Fruit fly (Drosophila melanogaster) whole organism, embryonic: Measurements from ENCODE around the gene pim.
A peak's percentile ranks its signal among the peaks of the same experiment; 100 is the strongest.

Source experiments
- Abd-B ChIP-seq: fragments of 200-800 bp; sonication (Bioruptor generic); optimal IDR thresholded peaks from 2 replicates; lab custom pipeline; 2018; ENCODE audit warnings: missing biosample characterization, mild to moderate bottlenecking, missing genetic modification characterization, moderate library complexity
- Atf3 ChIP-seq: fragments of 200-800 bp; sonication (Bioruptor generic); optimal IDR thresholded peaks from 3 replicates; lab custom pipeline; 2016; ENCODE audit warnings: missing biosample characterization, missing genetic modification characterization
- Atf6 ChIP-seq: fragments of 200-800 bp; sonication (Bioruptor generic); IDR thresholded peaks from 2 replicates; pipeline ENCODE4 v1.3.6; 2022; ENCODE audit warnings: missing biosample characterization, missing genetic modification characterization
- Bteb2 ChIP-seq: fragments of 200-800 bp; sonication (Bioruptor generic); optimal IDR thresholded peaks from 2 replicates; lab custom pipeline; 2016; ENCODE audit warnings: missing biosample characterization, missing genetic modification characterization
- CG11560 ChIP-seq: fragments of 200-800 bp; sonication (Bioruptor generic); IDR thresholded peaks from 3 replicates; pipeline ENCODE4 v1.3.6; 2022; ENCODE audit warnings: missing biosample characterization, missing genetic modification characterization
- CG13894 ChIP-seq: fragments of 200-800 bp; sonication (Bioruptor generic); optimal IDR thresholded peaks from 3 replicates; lab custom pipeline; 2018; ENCODE audit warnings: missing biosample characterization, mild to moderate bottlenecking, missing genetic modification characterization, moderate library complexity
- CG14860 ChIP-seq: fragments of 200-800 bp; sonication (Bioruptor generic); IDR thresholded peaks from 3 replicates; pipeline ENCODE4 v1.3.6; 2022; ENCODE audit warnings: missing biosample characterization, missing genetic modification characterization; ENCODE audit not compliant: partially characterized antibody
- CG14965 ChIP-seq: fragments of 200-800 bp; sonication (Bioruptor generic); optimal IDR thresholded peaks from 2 replicates; lab custom pipeline; 2016; ENCODE audit warnings: missing biosample characterization, missing genetic modification characterization, borderline replicate concordance
- CG15011 ChIP-seq: fragments of 200-800 bp; sonication (Bioruptor generic); optimal IDR thresholded peaks from 3 replicates; lab custom pipeline; 2018; ENCODE audit warnings: missing biosample characterization, mild to moderate bottlenecking, missing genetic modification characterization
- CG15073 ChIP-seq: fragments of 200-800 bp; sonication (Bioruptor generic); optimal IDR thresholded peaks from 2 replicates; lab custom pipeline; 2016; ENCODE audit warnings: missing biosample characterization, missing genetic modification characterization
- CG15269 ChIP-seq: fragments of 200-800 bp; sonication (Bioruptor generic); optimal IDR thresholded peaks from 2 replicates; lab custom pipeline; 2018; ENCODE audit warnings: missing biosample characterization, mild to moderate bottlenecking, missing genetic modification characterization, moderate library complexity
- CG15479 ChIP-seq: fragments of 200-800 bp; sonication (Bioruptor generic); optimal IDR thresholded peaks from 3 replicates; lab custom pipeline; 2019; ENCODE audit warnings: missing biosample characterization, mild to moderate bottlenecking, missing genetic modification characterization, moderate library complexity
- CG17361 ChIP-seq: fragments of 200-800 bp; sonication (Bioruptor generic); IDR thresholded peaks from 3 replicates; pipeline ENCODE4 v1.3.6; 2022; ENCODE audit warnings: missing biosample characterization, missing genetic modification characterization
- CG17802 ChIP-seq: fragments of 200-800 bp; sonication (Bioruptor generic); optimal IDR thresholded peaks from 2 replicates; lab custom pipeline; 2018; ENCODE audit warnings: missing biosample characterization, mild to moderate bottlenecking, missing genetic modification characterization, moderate library complexity
- CG32767 ChIP-seq: fragments of 200-800 bp; sonication (Bioruptor generic); IDR thresholded peaks from 2 replicates; pipeline ENCODE4 v1.3.6; 2022; ENCODE audit warnings: missing biosample characterization, missing genetic modification characterization
- CG3847 ChIP-seq: fragments of 200-800 bp; sonication (Bioruptor generic); IDR thresholded peaks from 2 replicates; pipeline ENCODE4 v1.3.6; 2022; ENCODE audit warnings: missing biosample characterization, missing genetic modification characterization
- CG3995 ChIP-seq: fragments of 200-800 bp; sonication (Bioruptor generic); optimal IDR thresholded peaks from 3 replicates; lab custom pipeline; 2016; ENCODE audit warnings: missing biosample characterization, missing genetic modification characterization
- CG42726 ChIP-seq: fragments of 200-800 bp; sonication (Bioruptor generic); IDR thresholded peaks from 2 replicates; pipeline ENCODE4 v1.3.6; 2022; ENCODE audit warnings: missing biosample characterization, missing genetic modification characterization; ENCODE audit not compliant: partially characterized antibody
- CG6689 ChIP-seq: fragments of 200-800 bp; sonication (Bioruptor generic); IDR thresholded peaks from 2 replicates; pipeline ENCODE4 v1.3.6; 2022; ENCODE audit warnings: missing biosample characterization, missing genetic modification characterization
- CG8089 ChIP-seq: fragments of 200-800 bp; sonication (Bioruptor generic); optimal IDR thresholded peaks from 3 replicates; lab custom pipeline; 2016; ENCODE audit warnings: missing biosample characterization, missing genetic modification characterization
- CG8281 ChIP-seq: fragments of 200-800 bp; sonication (Bioruptor generic); optimal IDR thresholded peaks from 2 replicates; lab custom pipeline; 2018; ENCODE audit warnings: missing biosample characterization, mild to moderate bottlenecking, missing genetic modification characterization, moderate library complexity
- CG8944 ChIP-seq: fragments of 200-800 bp; sonication (Bioruptor generic); optimal IDR thresholded peaks from 3 replicates; lab custom pipeline; 2016; ENCODE audit warnings: missing biosample characterization, missing genetic modification characterization
- Dip2 ChIP-seq: fragments of 200-800 bp; sonication (Bioruptor generic); IDR thresholded peaks from 2 replicates; pipeline ENCODE4 v1.3.6; 2022; ENCODE audit warnings: missing biosample characterization, missing genetic modification characterization
- Ets97D ChIP-seq: fragments of 200-800 bp; sonication (Bioruptor generic); optimal IDR thresholded peaks from 3 replicates; lab custom pipeline; 2016; ENCODE audit warnings: missing biosample characterization, missing genetic modification characterization
- Gsc ChIP-seq: fragments of 200-800 bp; sonication (Bioruptor generic); IDR thresholded peaks from 2 replicates; pipeline ENCODE4 v1.3.6; 2022; ENCODE audit warnings: missing biosample characterization, missing genetic modification characterization
- Lim3 ChIP-seq: fragments of 200-800 bp; sonication (Bioruptor generic); IDR thresholded peaks from 2 replicates; pipeline ENCODE4 v1.3.6; 2022; ENCODE audit warnings: missing biosample characterization, missing genetic modification characterization
- Oaz ChIP-seq: fragments of 200-800 bp; sonication (Bioruptor generic); IDR thresholded peaks from 2 replicates; pipeline ENCODE4 v1.3.6; 2022; ENCODE audit warnings: missing biosample characterization, missing genetic modification characterization
- Poxn ChIP-seq: fragments of 200-800 bp; sonication (Bioruptor generic); IDR thresholded peaks from 2 replicates; pipeline ENCODE4 v1.3.6; 2022; ENCODE audit warnings: missing biosample characterization, missing genetic modification characterization
- Side ChIP-seq: fragments of 200-800 bp; sonication (Bioruptor generic); optimal IDR thresholded peaks from 2 replicates; lab custom pipeline; 2016; ENCODE audit warnings: missing biosample characterization, missing genetic modification characterization
- Six4 ChIP-seq: fragments of 200-800 bp; sonication (Bioruptor generic); optimal IDR thresholded peaks from 2 replicates; lab custom pipeline; 2016; ENCODE audit warnings: missing biosample characterization, missing genetic modification characterization
- Sox102F ChIP-seq: fragments of 200-800 bp; sonication (Bioruptor generic); optimal IDR thresholded peaks from 2 replicates; lab custom pipeline; 2018; ENCODE audit warnings: missing biosample characterization, mild to moderate bottlenecking, missing genetic modification characterization, moderate library complexity
- Trl ChIP-seq, 3 experiments: fragments of >200 bp in 2 of 3; fragments of 200-800 bp in 1 of 3; sonication (Bioruptor generic) in 1 of 3; optimal IDR thresholded peaks; 2 replicates in 1 of 3; 3 replicates in 2 of 3; lab custom pipeline; 2016 to 2017; ENCODE audit warnings: missing biosample characterization in 1 of 3, missing genetic modification characterization in 1 of 3
- YL-1 ChIP-seq: fragments of 200-800 bp; sonication (Bioruptor generic); optimal IDR thresholded peaks from 3 replicates; lab custom pipeline; 2017; ENCODE audit warnings: missing biosample characterization, mild to moderate bottlenecking, missing genetic modification characterization
- chm ChIP-seq: fragments of 200-800 bp; sonication (Bioruptor generic); IDR thresholded peaks from 2 replicates; pipeline ENCODE4 v1.3.6; 2022; ENCODE audit warnings: missing biosample characterization, missing genetic modification characterization
- corto ChIP-seq: fragments of 200-800 bp; sonication (Bioruptor generic); optimal IDR thresholded peaks from 2 replicates; lab custom pipeline; 2016; ENCODE audit warnings: missing biosample characterization, mild to moderate bottlenecking, missing genetic modification characterization, moderate library complexity
- eve ChIP-seq, 2 experiments: fragments of >200 bp; optimal IDR thresholded peaks; 2 replicates each; lab custom pipeline; 2017; ENCODE audit warnings: missing biosample characterization in 2 of 2, missing genetic modification characterization in 2 of 2
- exex ChIP-seq: fragments of 200-800 bp; sonication (Bioruptor generic); optimal IDR thresholded peaks from 4 replicates; lab custom pipeline; 2018; ENCODE audit warnings: missing biosample characterization, mild to moderate bottlenecking, missing genetic modification characterization, moderate library complexity
- ftz-f1 ChIP-seq: fragments of 200-800 bp; sonication (Bioruptor generic); optimal IDR thresholded peaks from 2 replicates; lab custom pipeline; 2016; ENCODE audit warnings: missing biosample characterization, missing genetic modification characterization
- hb ChIP-seq: fragments of 200-800 bp; sonication (Bioruptor generic); IDR thresholded peaks from 3 replicates; pipeline ENCODE4 v1.3.6; 2022; ENCODE audit warnings: missing biosample characterization, missing genetic modification characterization; ENCODE audit not compliant: partially characterized antibody
- kay ChIP-seq: fragments of 200-800 bp; sonication (Bioruptor generic); optimal IDR thresholded peaks from 2 replicates; lab custom pipeline; 2016; ENCODE audit warnings: missing biosample characterization, missing genetic modification characterization
- knrl ChIP-seq: fragments of 200-800 bp; sonication (Bioruptor generic); IDR thresholded peaks from 3 replicates; pipeline ENCODE4 v1.3.6; 2022; ENCODE audit warnings: missing biosample characterization, missing genetic modification characterization; ENCODE audit not compliant: partially characterized antibody
- lab ChIP-seq: fragments of 200-800 bp; sonication (Bioruptor generic); optimal IDR thresholded peaks from 3 replicates; lab custom pipeline; 2017; ENCODE audit warnings: missing biosample characterization, missing genetic modification characterization, mild to moderate bottlenecking, moderate library complexity, missing genetic modification reagents
- nerfin-2 ChIP-seq: fragments of 200-800 bp; sonication (Bioruptor generic); IDR thresholded peaks from 2 replicates; pipeline ENCODE4 v1.3.6; 2022; ENCODE audit warnings: missing biosample characterization, missing genetic modification characterization; ENCODE audit not compliant: partially characterized antibody
- p53 ChIP-seq: fragments of 200-800 bp; sonication (Bioruptor generic); optimal IDR thresholded peaks from 2 replicates; lab custom pipeline; 2016; ENCODE audit warnings: missing biosample characterization, missing genetic modification characterization
- schlank ChIP-seq: fragments of 200-800 bp; sonication (Bioruptor generic); optimal IDR thresholded peaks from 2 replicates; lab custom pipeline; 2018; ENCODE audit warnings: missing biosample characterization, mild to moderate bottlenecking, missing genetic modification characterization
- sens ChIP-seq: fragments of 200-800 bp; sonication (Bioruptor generic); peaks from one replicate; lab custom pipeline; 2016; ENCODE audit warnings: missing biosample characterization, missing genetic modification characterization
- shn ChIP-seq: fragments of 200-800 bp; sonication (Bioruptor generic); optimal IDR thresholded peaks from 3 replicates; lab custom pipeline; 2016; ENCODE audit warnings: missing biosample characterization, missing genetic modification characterization
- sob ChIP-seq: fragments of 200-800 bp; sonication (Bioruptor generic); IDR thresholded peaks from 2 replicates; pipeline ENCODE4 v1.3.6; 2022; ENCODE audit warnings: missing biosample characterization, missing genetic modification characterization
- zf30C ChIP-seq: fragments of 200-800 bp; sonication (Bioruptor generic); optimal IDR thresholded peaks from 3 replicates; lab custom pipeline; 2018; ENCODE audit warnings: missing biosample characterization, mild to moderate bottlenecking, missing genetic modification characterization

The pim gene

dm6 chr2L:10386208-10386805, 23.5 kb downstream of the pim start, which contains the start of the genes Cdk1 and mRpS7 (continued):
- TF ChIP-seq CG8944 (GFP tag; lab: Kevin White, UChicago) (peak; percentile 42), kay (GFP tag; lab: Kevin White, UChicago) (no peak), CG14860 (GFP tag; lab: Robert Waterston, UW) (no peak), Atf3 (GFP tag; lab: Kevin White, UChicago) (peak; percentile 68), exex (tag; lab: Kevin White, UChicago) (peak; percentile 39), shn (GFP tag; lab: Kevin White, UChicago) (peak; percentile 31), Poxn (GFP tag; lab: Robert Waterston, UW) (0 out of 2 replicates have a peak, but pooled peaks have one; percentile 35), Abd-B (GFP tag; lab: Kevin White, UChicago) (no peak), CG14965 (GFP tag; lab: Kevin White, UChicago) (no peak), p53 (GFP tag; lab: Kevin White, UChicago) (no peak), knrl (GFP tag; lab: Robert Waterston, UW) (no peak), CG15269 (tag; lab: Kevin White, UChicago) (peak; percentile 83), Gsc (GFP tag; lab: Robert Waterston, UW) (no peak), eve (GFP tag; optimal IDR thresholded peaks at IDR 0.05; lab: Kevin White, UChicago) (peak in 1 of 2 experiments; percentile 41), CG17361 (GFP tag; lab: Robert Waterston, UW) (peak; percentile 92), CG3847 (GFP tag; lab: Robert Waterston, UW) (peak; percentile 51; the same call in 1 of the 2 replicates), nerfin-2 (GFP tag; lab: Robert Waterston, UW) (no peak), CG15073 (GFP tag; lab: Kevin White, UChicago) (no peak), YL-1 (peak; percentile 26), CG15011 (GFP tag; lab: Kevin White, UChicago) (peak; percentile 41), CG15479 (GFP tag; lab: Kevin White, UChicago) (no peak), Six4 (GFP tag; lab: Kevin White, UChicago) (peak; percentile 48), Bteb2 (GFP tag; lab: Kevin White, UChicago) (peak; percentile 69), zf30C (GFP tag; lab: Kevin White, UChicago) (no peak), schlank (tag; lab: Kevin White, UChicago) (no peak), CG11560 (no peak), Sox102F (GFP tag; lab: Kevin White, UChicago) (no peak), CG6689 (GFP tag; lab: Robert Waterston, UW) (peak; percentile 78; the same call in 1 of the 2 replicates), sob (GFP tag; lab: Robert Waterston, UW) (peak; percentile 54; the same call in 1 of the 2 replicates), CG42726 (GFP tag; lab: Robert Waterston, UW) (no peak), lab (no peak), hb (GFP tag; lab: Robert Waterston, UW) (no peak), CG32767 (GFP tag; lab: Robert Waterston, UW) (peak; percentile 61; the same call in 1 of the 2 replicates), Oaz (GFP tag; lab: Robert Waterston, UW) (peak; percentile 45), Dip2 (GFP tag; lab: Robert Waterston, UW) (no peak), chm (peak; percentile 68), Side (GFP tag; lab: Kevin White, UChicago) (peak; percentile 18), ftz-f1 (GFP tag; lab: Kevin White, UChicago) (no peak), sens (GFP tag; lab: Kevin White, UChicago) (peak; percentile 94), CG8281 (tag; lab: Kevin White, UChicago) (no peak), corto (GFP tag; lab: Kevin White, UChicago) (no peak), CG8089 (GFP tag; lab: Kevin White, UChicago) (peak; percentile 42), Trl (optimal IDR thresholded peaks at IDR 0.05; lab: Kevin White, UChicago) (no peak), Trl (GFP tag; optimal IDR thresholded peaks at IDR 0.05; lab: Kevin White, UChicago) (peak; percentile 54), CG17802 (tag; lab: Kevin White, UChicago) (peak; percentile 85), CG3995 (peak; percentile 4), CG13894 (peak; percentile 47), Lim3 (no peak), Ets97D (peak; percentile 31), Atf6 (GFP tag; lab: Robert Waterston, UW) (peak; percentile 79)
